Fruit fly (Drosophila melanogaster) whole organism, embryonic: ENCODE measurements around the gene eIF3i.

Experiments used
- Adf1 ChIP-seq: fragments of 200-800 bp; sonication (Bioruptor generic); IDR thresholded peaks from 2 replicates; pipeline ENCODE4 v1.3.6; 2022; ENCODE audit warnings: missing biosample characterization, missing genetic modification characterization
- BEAF-32 ChIP-seq: fragments of 200-800 bp; sonication (Bioruptor generic); optimal IDR thresholded peaks from 3 replicates; lab custom pipeline; 2017; ENCODE audit warnings: missing biosample characterization, missing genetic modification characterization, mild to moderate bottlenecking, moderate library complexity, missing genetic modification reagents
- CG10543 ChIP-seq: fragments of 200-800 bp; sonication (Bioruptor generic); optimal IDR thresholded peaks from 3 replicates; lab custom pipeline; 2017; ENCODE audit warnings: missing biosample characterization, mild to moderate bottlenecking, missing genetic modification characterization, moderate library complexity
- CG11456 ChIP-seq: fragments of 200-800 bp; sonication (Bioruptor generic); IDR thresholded peaks from 3 replicates; pipeline ENCODE4 v1.3.6; 2022; ENCODE audit warnings: missing biosample characterization, missing genetic modification characterization
- CG16863 ChIP-seq: fragments of 200-800 bp; sonication (Bioruptor generic); optimal IDR thresholded peaks from 3 replicates; lab custom pipeline; 2016; ENCODE audit warnings: missing biosample characterization, missing genetic modification characterization
- CG17361 ChIP-seq: fragments of 200-800 bp; sonication (Bioruptor generic); IDR thresholded peaks from 3 replicates; pipeline ENCODE4 v1.3.6; 2022; ENCODE audit warnings: missing biosample characterization, missing genetic modification characterization
- CG17385 ChIP-seq: fragments of 200-800 bp; sonication (Bioruptor generic); optimal IDR thresholded peaks from 3 replicates; lab custom pipeline; 2018; ENCODE audit warnings: missing biosample characterization, mild to moderate bottlenecking, missing genetic modification characterization
- CG17829 ChIP-seq: fragments of 200-800 bp; optimal IDR thresholded peaks from 2 replicates; lab custom pipeline; 2019; ENCODE audit warnings: missing biosample characterization, mild to moderate bottlenecking, missing genetic modification characterization, moderate library complexity
- CG18011 ChIP-seq: fragments of 200-800 bp; sonication (Bioruptor generic); optimal IDR thresholded peaks from 2 replicates; lab custom pipeline; 2017; ENCODE audit warnings: missing biosample characterization, missing genetic modification characterization, mild to moderate bottlenecking, moderate library complexity, missing genotype
- CG18262 ChIP-seq: fragments of 200-800 bp; optimal IDR thresholded peaks from 3 replicates; lab custom pipeline; 2019; ENCODE audit warnings: missing biosample characterization, mild to moderate bottlenecking, missing genetic modification characterization, moderate library complexity
- CG2889 ChIP-seq: fragments of 200-800 bp; sonication (Bioruptor generic); IDR thresholded peaks from 3 replicates; pipeline ENCODE4 v1.3.6; 2022; ENCODE audit warnings: missing biosample characterization, missing genetic modification characterization
- CG32532 ChIP-seq: fragments of 200-800 bp; sonication (Bioruptor generic); IDR thresholded peaks from 2 replicates; pipeline ENCODE4 v1.3.6; 2022; ENCODE audit warnings: missing biosample characterization, missing genetic modification characterization
- CG34422 ChIP-seq: fragments of 200-800 bp; sonication (Bioruptor generic); IDR thresholded peaks from 3 replicates; pipeline ENCODE4 v1.3.6; 2022; ENCODE audit warnings: missing biosample characterization, missing genetic modification characterization
- CG43689 ChIP-seq: fragments of 200-800 bp; sonication (Bioruptor generic); IDR thresholded peaks from 2 replicates; pipeline ENCODE4 v1.3.6; 2022; ENCODE audit warnings: missing biosample characterization, missing genetic modification characterization
- CG6765 ChIP-seq: fragments of 200-800 bp; sonication (Bioruptor generic); optimal IDR thresholded peaks from 3 replicates; lab custom pipeline; 2017; ENCODE audit warnings: missing biosample characterization, mild to moderate bottlenecking, missing genetic modification characterization
- CG7928 ChIP-seq: fragments of 200-800 bp; sonication (Bioruptor generic); optimal IDR thresholded peaks from 2 replicates; lab custom pipeline; 2017; ENCODE audit warnings: missing biosample characterization, mild to moderate bottlenecking, missing genetic modification characterization
- CoRest ChIP-seq: fragments of 200-800 bp; sonication (Bioruptor generic); optimal IDR thresholded peaks from 3 replicates; lab custom pipeline; 2018; ENCODE audit warnings: missing biosample characterization, mild to moderate bottlenecking, missing genetic modification characterization, moderate library complexity
- D ChIP-seq, 2 experiments: fragments of 200-800 bp in 1 of 2; fragments of >200 bp in 1 of 2; sonication (Bioruptor generic) in 1 of 2; optimal IDR thresholded peaks; 2 replicates in 1 of 2; 3 replicates in 1 of 2; lab custom pipeline; 2017; ENCODE audit warnings: mild to moderate bottlenecking in 1 of 2, missing biosample characterization in 1 of 2, missing genetic modification characterization in 1 of 2, missing genetic modification reagents in 1 of 2
- Doc2 ChIP-seq: fragments of 200-800 bp; sonication (Bioruptor generic); IDR thresholded peaks from 2 replicates; pipeline ENCODE4 v1.3.6; 2022; ENCODE audit warnings: missing biosample characterization, missing genetic modification characterization
- E2f2 ChIP-seq: fragments of 200-800 bp; sonication (Bioruptor generic); IDR thresholded peaks from 2 replicates; pipeline ENCODE4 v1.3.6; 2022; ENCODE audit warnings: missing biosample characterization, missing genetic modification characterization
- ERR ChIP-seq: fragments of 200-800 bp; sonication (Bioruptor generic); optimal IDR thresholded peaks from 2 replicates; lab custom pipeline; 2016; ENCODE audit warnings: missing biosample characterization, missing genetic modification characterization
- Ets65A ChIP-seq: fragments of 200-800 bp; sonication (Bioruptor generic); peaks from one replicate; lab custom pipeline; 2016; ENCODE audit warnings: missing biosample characterization, missing genetic modification characterization
- Fer1 ChIP-seq: fragments of 200-800 bp; sonication (Bioruptor generic); optimal IDR thresholded peaks from 2 replicates; lab custom pipeline; 2017; ENCODE audit warnings: missing biosample characterization, mild to moderate bottlenecking, missing genetic modification characterization
- H2.0 ChIP-seq: fragments of 200-800 bp; sonication (Bioruptor generic); IDR thresholded peaks from 2 replicates; pipeline ENCODE4 v1.3.6; 2022; ENCODE audit warnings: missing biosample characterization, missing genetic modification characterization
- HLH3B ChIP-seq: fragments of 200-800 bp; sonication (Bioruptor generic); IDR thresholded peaks from 2 replicates; pipeline ENCODE4 v1.3.6; 2022; ENCODE audit warnings: missing biosample characterization, missing genetic modification characterization
- Hr78 ChIP-seq, 2 experiments: fragments of 200-800 bp in 1 of 2; fragments of >200 bp in 1 of 2; sonication (Bioruptor generic) in 1 of 2; optimal IDR thresholded peaks; 2 replicates each; lab custom pipeline; 2017 to 2019; ENCODE audit warnings: missing biosample characterization in 2 of 2, missing genetic modification characterization in 2 of 2, mild to moderate bottlenecking in 1 of 2, moderate library complexity in 1 of 2
- Nf-YA ChIP-seq: fragments of 200-800 bp; sonication (Bioruptor generic); IDR thresholded peaks from 2 replicates; pipeline ENCODE4 v1.3.6; 2022; ENCODE audit warnings: missing biosample characterization, missing genetic modification characterization
- Spps ChIP-seq: fragments of 200-800 bp; sonication (Bioruptor generic); optimal IDR thresholded peaks from 2 replicates; lab custom pipeline; 2018; ENCODE audit warnings: missing biosample characterization, mild to moderate bottlenecking, missing genetic modification characterization
- Sry-δ ChIP-seq: fragments of 200-800 bp; sonication (Bioruptor generic); optimal IDR thresholded peaks from 2 replicates; lab custom pipeline; 2016; ENCODE audit warnings: missing biosample characterization, missing genetic modification characterization
- Stat92E ChIP-seq, 3 experiments: fragments of >200 bp in 2 of 3; fragments of 200-800 bp in 1 of 3; sonication (Bioruptor generic) in 1 of 3; optimal IDR thresholded peaks; 2 replicates each; lab custom pipeline; 2017 to 2019; ENCODE audit warnings: missing biosample characterization in 3 of 3, missing genetic modification characterization in 3 of 3, mild to moderate bottlenecking in 1 of 3, moderate library complexity in 1 of 3
- Xrp1 ChIP-seq: fragments of 200-800 bp; sonication (Bioruptor generic); IDR thresholded peaks from 2 replicates; pipeline ENCODE4 v1.3.6; 2022; ENCODE audit warnings: missing biosample characterization, missing genetic modification characterization
- cg ChIP-seq: fragments of 200-800 bp; sonication (Bioruptor generic); optimal IDR thresholded peaks from 3 replicates; lab custom pipeline; 2019; ENCODE audit warnings: missing biosample characterization, mild to moderate bottlenecking, missing genetic modification characterization, moderate library complexity
- corto ChIP-seq: fragments of 200-800 bp; sonication (Bioruptor generic); optimal IDR thresholded peaks from 2 replicates; lab custom pipeline; 2016; ENCODE audit warnings: missing biosample characterization, mild to moderate bottlenecking, missing genetic modification characterization, moderate library complexity
- crol ChIP-seq: fragments of 200-800 bp; sonication (Bioruptor generic); IDR thresholded peaks from 2 replicates; pipeline ENCODE4 v1.3.6; 2022; ENCODE audit warnings: missing biosample characterization, missing genetic modification characterization
- danr ChIP-seq: fragments of 200-800 bp; sonication (Bioruptor generic); IDR thresholded peaks from 2 replicates; pipeline ENCODE4 v1.3.6; 2022; ENCODE audit warnings: missing biosample characterization, missing genetic modification characterization
- ewg ChIP-seq: fragments of 200-800 bp; sonication (Bioruptor generic); optimal IDR thresholded peaks from 3 replicates; lab custom pipeline; 2017; ENCODE audit warnings: mild to moderate bottlenecking, missing biosample characterization, missing genetic modification reagents, missing genetic modification characterization
- fru ChIP-seq: fragments of >200 bp; optimal IDR thresholded peaks from 2 replicates; lab custom pipeline; 2017
- ftz-f1 ChIP-seq: fragments of 200-800 bp; sonication (Bioruptor generic); optimal IDR thresholded peaks from 2 replicates; lab custom pipeline; 2016; ENCODE audit warnings: missing biosample characterization, missing genetic modification characterization
- gsb-n ChIP-seq: fragments of 200-800 bp; sonication (Bioruptor generic); optimal IDR thresholded peaks from 3 replicates; lab custom pipeline; 2018; ENCODE audit warnings: missing biosample characterization, mild to moderate bottlenecking, missing genetic modification characterization
- jing ChIP-seq: fragments of 200-800 bp; sonication (Bioruptor generic); optimal IDR thresholded peaks from 2 replicates; lab custom pipeline; 2018; ENCODE audit warnings: missing biosample characterization, mild to moderate bottlenecking, missing genetic modification characterization
- mirr ChIP-seq: fragments of 200-800 bp; sonication (Bioruptor generic); optimal IDR thresholded peaks from 3 replicates; lab custom pipeline; 2018; ENCODE audit warnings: missing biosample characterization, mild to moderate bottlenecking, missing genetic modification characterization
- pho ChIP-seq: fragments of 200-800 bp; sonication (Bioruptor generic); optimal IDR thresholded peaks from 2 replicates; lab custom pipeline; 2016; ENCODE audit warnings: missing biosample characterization, missing genetic modification characterization
- prd ChIP-seq, 3 experiments: fragments of >200 bp in 2 of 3; fragments of 200-800 bp in 1 of 3; sonication (Bioruptor generic) in 1 of 3; optimal IDR thresholded peaks in 2 of 3; IDR thresholded peaks in 1 of 3; 2 replicates in 2 of 3; 3 replicates in 1 of 3; pipeline versions ENCODE4 v1.3.6 to Lab custom; 2017 to 2022; ENCODE audit warnings: missing biosample characterization in 1 of 3, missing genetic modification characterization in 1 of 3
- rib ChIP-seq: fragments of 200-800 bp; sonication (Bioruptor generic); IDR thresholded peaks from 2 replicates; pipeline ENCODE4 v1.3.6; 2022; ENCODE audit warnings: missing biosample characterization, missing genetic modification characterization
- ro ChIP-seq: fragments of 200-800 bp; sonication (Bioruptor generic); IDR thresholded peaks from 2 replicates; pipeline ENCODE4 v1.3.6; 2022; ENCODE audit warnings: missing biosample characterization, missing genetic modification characterization
- run ChIP-seq: fragments of 200-800 bp; sonication (Bioruptor generic); optimal IDR thresholded peaks from 3 replicates; lab custom pipeline; 2018; ENCODE audit warnings: missing biosample characterization, mild to moderate bottlenecking, missing genetic modification characterization
- sim ChIP-seq: fragments of 200-800 bp; sonication (Bioruptor generic); IDR thresholded peaks from 2 replicates; pipeline ENCODE4 v1.3.6; 2022; ENCODE audit warnings: missing biosample characterization, missing genetic modification characterization
- slp2 ChIP-seq: fragments of 200-800 bp; sonication (Bioruptor generic); optimal IDR thresholded peaks from 2 replicates; lab custom pipeline; 2016; ENCODE audit warnings: missing biosample characterization, missing genetic modification characterization
- tio ChIP-seq: fragments of 200-800 bp; sonication (Bioruptor generic); optimal IDR thresholded peaks from 2 replicates; lab custom pipeline; 2017; ENCODE audit warnings: missing biosample characterization, missing genetic modification characterization, inconsistent platforms
- wor ChIP-seq: fragments of 200-800 bp; sonication (Bioruptor generic); IDR thresholded peaks from 2 replicates; pipeline ENCODE4 v1.3.6; 2022; ENCODE audit warnings: missing biosample characterization, missing genetic modification characterization
- zfh2 ChIP-seq: fragments of 200-800 bp; sonication (Bioruptor generic); optimal IDR thresholded peaks from 2 replicates; lab custom pipeline; 2016; ENCODE audit warnings: missing biosample characterization, missing genetic modification characterization

The eIF3i gene

DNA sequence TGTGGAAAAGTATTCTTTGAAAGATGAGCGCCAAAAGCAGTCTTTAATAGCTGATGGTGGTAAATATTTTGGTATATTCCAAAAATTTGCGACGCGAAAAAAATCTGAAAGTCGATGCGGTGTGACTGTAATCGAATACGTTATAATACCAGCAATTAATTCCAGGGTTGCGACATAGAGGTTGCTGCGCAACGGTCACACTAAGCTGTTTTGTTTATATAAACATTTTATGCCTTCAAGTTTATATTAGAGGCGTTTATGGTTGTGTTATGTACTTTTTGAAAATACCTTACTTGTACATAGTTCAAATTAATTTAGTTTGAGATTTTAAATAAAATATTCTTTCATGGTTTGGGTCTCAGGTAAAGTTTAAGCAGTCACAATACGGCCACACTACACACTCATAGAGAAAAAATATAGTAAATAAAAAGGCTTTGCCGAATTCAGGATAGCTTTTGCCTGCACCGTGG lies 3.8 kb upstream of the eIF3i start, which contains the start of gene CG14043 (continued):
- no peak for TF ChIP-seq slp2 (GFP tag; lab: Kevin White, UChicago)
- TF ChIP-seq mirr (GFP tag; lab: Kevin White, UChicago), result no peak
- no peak for TF ChIP-seq Stat92E (GFP tag; optimal IDR thresholded peaks at IDR 0.05; lab: Kevin White, UChicago)
- TF ChIP-seq HLH3B (GFP tag; lab: Robert Waterston, UW), result no peak
- TF ChIP-seq run (tag; lab: Kevin White, UChicago), result no peak
- TF ChIP-seq E2f2 (GFP tag; lab: Robert Waterston, UW), result peak; percentile 83
- peak; percentile 60 for TF ChIP-seq CoRest
- no peak for TF ChIP-seq CG6765
- no peak for TF ChIP-seq Hr78 (GFP tag; optimal IDR thresholded peaks at IDR 0.05; lab: Kevin White, UChicago)
- no peak for TF ChIP-seq CG34422 (GFP tag; lab: Robert Waterston, UW)
- no peak for TF ChIP-seq wor (GFP tag; lab: Robert Waterston, UW)
- no peak for TF ChIP-seq zfh2 (GFP tag; lab: Kevin White, UChicago)
- no peak for TF ChIP-seq Nf-YA
- TF ChIP-seq Sry-δ (GFP tag; lab: Kevin White, UChicago), result peak; percentile 56
- TF ChIP-seq Spps (tag; lab: Kevin White, UChicago), result peak; percentile 9
- peak; percentile 59 for TF ChIP-seq BEAF-32 (GFP tag; lab: Kevin White, UChicago)
- no peak for TF ChIP-seq ERR (GFP tag; lab: Kevin White, UChicago)
- peak; percentile 61 for TF ChIP-seq Ets65A (GFP tag; lab: Kevin White, UChicago)
- TF ChIP-seq sim, result no peak
- TF ChIP-seq danr, result no peak
- TF ChIP-seq Adf1 (GFP tag; lab: Robert Waterston, UW), result no peak
- TF ChIP-seq Fer1 (GFP tag; lab: Kevin White, UChicago), result no peak
- TF ChIP-seq CG17829, result peak; percentile 51
- TF ChIP-seq tio (GFP tag; lab: Kevin White, UChicago), result no peak
- TF ChIP-seq H2.0 (GFP tag; lab: Robert Waterston, UW), result no peak
- TF ChIP-seq CG7928, result peak; percentile 91
- no peak for TF ChIP-seq Doc2 (GFP tag; lab: Robert Waterston, UW)
- no peak for TF ChIP-seq D (optimal IDR thresholded peaks at IDR 0.05; lab: Kevin White, UChicago)
- TF ChIP-seq D (GFP tag; optimal IDR thresholded peaks at IDR 0.05; lab: Kevin White, UChicago), result no peak
- TF ChIP-seq ro, result no peak
- TF ChIP-seq gsb-n (tag; lab: Kevin White, UChicago), result no peak
- TF ChIP-seq cg (GFP tag; lab: Kevin White, UChicago), result no peak
- no peak for TF ChIP-seq Xrp1 (GFP tag; lab: Robert Waterston, UW)
- TF ChIP-seq CG17385, result no peak
- no peak for TF ChIP-seq fru (lab: Kevin White, UChicago)
- no peak for TF ChIP-seq CG16863 (GFP tag; lab: Kevin White, UChicago)
- peak; percentile 31 for TF ChIP-seq CG18262
- TF ChIP-seq corto (GFP tag; lab: Kevin White, UChicago), result no peak
- TF ChIP-seq ftz-f1, result peak; percentile 21
- no peak for TF ChIP-seq CG2889 (GFP tag; lab: Robert Waterston, UW)
- peak; percentile 39 for TF ChIP-seq pho
- no peak for TF ChIP-seq CG10543
- no peak for TF ChIP-seq CG11456
- TF ChIP-seq CG32532, result 0 out of 2 replicates have a peak, but pooled peaks have one; percentile 21
- TF ChIP-seq jing, result no peak
- no peak for TF ChIP-seq CG18011 (GFP tag; lab: Kevin White, UChicago)
- no peak for TF ChIP-seq crol (GFP tag; lab: Robert Waterston, UW)
- no peak for TF ChIP-seq ewg (GFP tag; lab: Kevin White, UChicago)
- no peak for TF ChIP-seq prd (optimal IDR thresholded peaks at IDR 0.05; lab: Kevin White, UChicago)
- TF ChIP-seq prd (GFP tag; IDR thresholded peaks at IDR 0.05; lab: Robert Waterston, UW), result peak; percentile 54; the same call in 2 of the 3 replicates
- peak; percentile 8; the same call in 1 of the 3 replicates for TF ChIP-seq CG17361
- no peak for TF ChIP-seq rib (GFP tag; lab: Robert Waterston, UW)
- TF ChIP-seq CG43689, result no peak
